Fruit fly (Drosophila melanogaster): ENCODE data around the gene CG15864.
A peak's percentile ranks its signal among the peaks of the same experiment; 100 is the strongest.

The CG15864 gene

DNA sequence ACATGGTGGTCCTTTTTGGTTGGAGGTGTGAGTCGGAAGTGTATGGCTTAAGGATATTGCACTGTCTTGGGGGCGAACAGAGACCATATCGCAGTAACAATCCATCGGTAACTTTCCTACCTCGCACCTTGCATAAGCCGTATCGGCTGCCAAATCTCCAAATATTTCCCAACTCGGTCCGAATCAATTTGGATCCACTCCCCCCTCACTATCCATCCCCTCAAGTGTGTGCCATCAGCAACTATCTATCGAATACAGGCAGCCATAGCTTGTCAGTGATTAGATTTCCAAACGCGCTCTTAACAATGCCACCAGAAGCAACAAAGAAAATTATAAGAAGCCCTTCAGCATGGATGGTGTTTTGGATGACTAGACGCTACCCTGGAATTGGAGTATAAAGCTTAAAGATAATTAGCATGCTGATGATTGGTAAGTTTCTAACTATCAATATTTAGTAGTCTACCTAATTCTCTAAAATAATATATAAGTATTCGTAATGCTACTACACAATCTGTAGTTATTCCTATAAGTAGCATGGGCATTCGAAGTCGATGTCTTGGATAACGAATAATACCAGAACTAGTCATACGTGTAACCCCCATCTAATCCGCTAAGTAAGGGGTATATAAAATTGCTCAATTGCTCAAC is 41.5 kb upstream of the CG15864 start (continued):
- TF ChIP-seq CG15601 (tag; optimal IDR thresholded peaks at IDR 0.05) (peak; percentile 60), CG3838 (GFP tag; optimal IDR thresholded peaks at IDR 0.05) (peak; percentile 15), Med (GFP tag) (peak; percentile 87), CG1233 (GFP tag; optimal IDR thresholded peaks at IDR 0.05) (peak; percentile 30), CG9797 (GFP tag; optimal IDR thresholded peaks at IDR 0.05) (no peak), CG34376 (GFP tag; optimal IDR thresholded peaks at IDR 0.05) (no peak), cad (GFP tag; optimal IDR thresholded peaks at IDR 0.05) (no peak), ase (GFP tag; IDR thresholded peaks at IDR 0.05) (no peak), Poxn (GFP tag; IDR thresholded peaks at IDR 0.05) (no peak), salm (tag; optimal IDR thresholded peaks at IDR 0.05) (no peak), rib (GFP tag; IDR thresholded peaks at IDR 0.05) (no peak), Elba2 (GFP tag; optimal IDR thresholded peaks at IDR 0.05) (no peak), CG3407 (GFP tag; optimal IDR thresholded peaks at IDR 0.05) (peak; percentile 9), CG12219 (GFP tag; optimal IDR thresholded peaks at IDR 0.05) (peak; percentile 18), slbo (GFP tag; IDR thresholded peaks at IDR 0.05) (peak; percentile 47), Fer3 (tag; optimal IDR thresholded peaks at IDR 0.05) (peak; percentile 61), CG18619 (GFP tag; optimal IDR thresholded peaks at IDR 0.05) (peak; percentile 33), CG15479 (GFP tag; optimal IDR thresholded peaks at IDR 0.05) (no peak), HLH3B (GFP tag; IDR thresholded peaks at IDR 0.05) (0 out of 2 replicates have a peak, but pooled peaks have one; percentile 16), Atf3 (GFP tag; optimal IDR thresholded peaks at IDR 0.05) (no peak), CG9876 (GFP tag; optimal IDR thresholded peaks at IDR 0.05) (no peak), D19B (GFP tag; optimal IDR thresholded peaks at IDR 0.05) (peak; percentile 97), Hmx (GFP tag; optimal IDR thresholded peaks at IDR 0.05) (no peak), CG6654 (GFP tag; optimal IDR thresholded peaks at IDR 0.05) (no peak), Hsf (GFP tag; optimal IDR thresholded peaks at IDR 0.05) (peak; percentile 42), gce (GFP tag; IDR thresholded peaks at IDR 0.05) (no peak), TFAM (GFP tag; optimal IDR thresholded peaks at IDR 0.05) (no peak), gcm2 (GFP tag; optimal IDR thresholded peaks at IDR 0.05) (no peak), CG1603 (tag; optimal IDR thresholded peaks at IDR 0.05) (peak; percentile 51), unc-4 (GFP tag; IDR thresholded peaks at IDR 0.05; ENCODE audit: partially characterized antibody) (no peak), inv (GFP tag; IDR thresholded peaks at IDR 0.05; ENCODE audit: partially characterized antibody) (no peak), sna (GFP tag; IDR thresholded peaks at IDR 0.05; ENCODE audit: partially characterized antibody) (no peak), vnd (GFP tag; IDR thresholded peaks at IDR 0.05; ENCODE audit: partially characterized antibody) (0 out of 3 replicates have a peak, but pooled peaks have one; percentile 36), CG14014 (GFP tag; IDR thresholded peaks at IDR 0.05) (no peak), al (GFP tag; IDR thresholded peaks at IDR 0.05) (no peak), vvl (GFP tag; IDR thresholded peaks at IDR 0.05) (peak; percentile 16; the same call in 1 of the 2 replicates), kah (GFP tag; optimal IDR thresholded peaks at IDR 0.05) (no peak), Sry-δ (GFP tag; optimal IDR thresholded peaks at IDR 0.05) (no peak), CG12071 (GFP tag; optimal IDR thresholded peaks at IDR 0.05) (no peak), Abd-B (GFP tag; optimal IDR thresholded peaks at IDR 0.05) (peak; percentile 35), hkb (optimal IDR thresholded peaks at IDR 0.05) (no peak), hkb (GFP tag; IDR thresholded peaks at IDR 0.05) (peak; percentile 41; the same call in 1 of the 2 replicates), CG11723 (GFP tag; optimal IDR thresholded peaks at IDR 0.05) (no peak), CG7556 (GFP tag; optimal IDR thresholded peaks at IDR 0.05) (peak; percentile 54), CG10462 (GFP tag; optimal IDR thresholded peaks at IDR 0.05) (no peak), CG30020 (tag; optimal IDR thresholded peaks at IDR 0.05) (no peak), Hand (GFP tag; optimal IDR thresholded peaks at IDR 0.05) (peak; percentile 14), Pdp1 (GFP tag; optimal IDR thresholded peaks at IDR 0.05) (peak; percentile 10 to 68), Doc3 (GFP tag; IDR thresholded peaks at IDR 0.05; ENCODE audit: partially characterized antibody) (no peak), Oaz (GFP tag; IDR thresholded peaks at IDR 0.05) (no peak)
